Fruit fly (Drosophila melanogaster) whole organism, embryonic: ENCODE data around the gene CG10581.

Experiments used
- Antp ChIP-seq: fragments of 200-800 bp; sonication (Bioruptor generic); optimal IDR thresholded peaks from 3 replicates; lab custom pipeline; 2016; ENCODE audit warnings: missing biosample characterization, missing genetic modification characterization
- Atf-2 ChIP-seq: fragments of 200-800 bp; sonication (Bioruptor generic); optimal IDR thresholded peaks from 2 replicates; lab custom pipeline; 2016; ENCODE audit warnings: missing biosample characterization, missing genetic modification characterization
- B-H2 ChIP-seq: fragments of 200-800 bp; sonication (Bioruptor generic); optimal IDR thresholded peaks from 2 replicates; lab custom pipeline; 2018; ENCODE audit warnings: missing biosample characterization, mild to moderate bottlenecking, missing genetic modification characterization
- Bgb ChIP-seq: fragments of 200-800 bp; sonication (Bioruptor generic); IDR thresholded peaks from 2 replicates; pipeline ENCODE4 v1.3.6; 2022; ENCODE audit warnings: missing biosample characterization, missing genetic modification characterization; ENCODE audit not compliant: partially characterized antibody
- Bteb2 ChIP-seq: fragments of 200-800 bp; sonication (Bioruptor generic); optimal IDR thresholded peaks from 2 replicates; lab custom pipeline; 2016; ENCODE audit warnings: missing biosample characterization, missing genetic modification characterization
- C15 ChIP-seq: fragments of 200-800 bp; sonication (Bioruptor generic); IDR thresholded peaks from 3 replicates; pipeline ENCODE4 v1.3.6; 2022; ENCODE audit warnings: missing biosample characterization, missing genetic modification characterization
- CG10321 ChIP-seq: fragments of 200-800 bp; sonication (Bioruptor generic); IDR thresholded peaks from 2 replicates; pipeline ENCODE4 v1.3.6; 2022; ENCODE audit warnings: missing biosample characterization, missing genetic modification characterization
- CG10431 ChIP-seq: fragments of 200-800 bp; sonication (Bioruptor generic); optimal IDR thresholded peaks from 3 replicates; lab custom pipeline; 2018; ENCODE audit warnings: missing biosample characterization, mild to moderate bottlenecking, missing genetic modification characterization
- CG11247 ChIP-seq: fragments of 200-800 bp; sonication (Bioruptor generic); IDR thresholded peaks from 2 replicates; pipeline ENCODE4 v1.3.6; 2022; ENCODE audit warnings: missing biosample characterization, missing genetic modification characterization
- CG12659 ChIP-seq: fragments of 200-800 bp; sonication (Bioruptor generic); optimal IDR thresholded peaks from 3 replicates; lab custom pipeline; 2017; ENCODE audit warnings: mild to moderate bottlenecking, missing biosample characterization, missing genetic modification reagents, missing genetic modification characterization
- CG13123 ChIP-seq: fragments of 200-800 bp; sonication (Bioruptor generic); optimal IDR thresholded peaks from 2 replicates; lab custom pipeline; 2016; ENCODE audit warnings: missing biosample characterization, missing genetic modification characterization
- CG14050 ChIP-seq: fragments of 200-800 bp; sonication (Bioruptor generic); IDR thresholded peaks from 3 replicates; pipeline ENCODE4 v1.3.6; 2022; ENCODE audit warnings: missing biosample characterization, missing genetic modification characterization
- CG1647 ChIP-seq: fragments of 200-800 bp; sonication (Bioruptor generic); optimal IDR thresholded peaks from 3 replicates; lab custom pipeline; 2016; ENCODE audit warnings: missing biosample characterization, missing genetic modification characterization
- CG16863 ChIP-seq: fragments of 200-800 bp; sonication (Bioruptor generic); optimal IDR thresholded peaks from 3 replicates; lab custom pipeline; 2016; ENCODE audit warnings: missing biosample characterization, missing genetic modification characterization
- CG17912 ChIP-seq: fragments of 200-800 bp; sonication (Bioruptor generic); optimal IDR thresholded peaks from 2 replicates; lab custom pipeline; 2018; ENCODE audit warnings: missing biosample characterization, mild to moderate bottlenecking, missing genetic modification characterization
- CG30403 ChIP-seq: fragments of 200-800 bp; sonication (Bioruptor generic); optimal IDR thresholded peaks from 3 replicates; lab custom pipeline; 2016; ENCODE audit warnings: missing biosample characterization, missing genetic modification characterization
- CG31441 ChIP-seq: fragments of 200-800 bp; sonication (Bioruptor generic); IDR thresholded peaks from 2 replicates; pipeline ENCODE4 v1.3.6; 2022; ENCODE audit warnings: missing biosample characterization, missing genetic modification characterization
- CG32767 ChIP-seq: fragments of 200-800 bp; sonication (Bioruptor generic); IDR thresholded peaks from 2 replicates; pipeline ENCODE4 v1.3.6; 2022; ENCODE audit warnings: missing biosample characterization, missing genetic modification characterization
- CG33213 ChIP-seq: fragments of 200-800 bp; sonication (Bioruptor generic); optimal IDR thresholded peaks from 3 replicates; lab custom pipeline; 2016; ENCODE audit warnings: missing biosample characterization, missing genetic modification characterization
- CG4730 ChIP-seq: fragments of 200-800 bp; sonication (Bioruptor generic); IDR thresholded peaks from 2 replicates; pipeline ENCODE4 v1.3.6; 2022; ENCODE audit warnings: missing biosample characterization, missing genetic modification characterization
- CG6854 ChIP-seq: fragments of 200-800 bp; sonication (Bioruptor generic); optimal IDR thresholded peaks from 3 replicates; lab custom pipeline; 2017; ENCODE audit warnings: missing biosample characterization, mild to moderate bottlenecking, missing genetic modification characterization
- CG7963 ChIP-seq: fragments of 200-800 bp; sonication (Bioruptor generic); IDR thresholded peaks from 3 replicates; pipeline ENCODE4 v1.3.6; 2022; ENCODE audit warnings: missing biosample characterization, missing genetic modification characterization; ENCODE audit not compliant: partially characterized antibody
- CG8388 ChIP-seq: fragments of 200-800 bp; sonication (Bioruptor generic); optimal IDR thresholded peaks from 2 replicates; lab custom pipeline; 2019; ENCODE audit warnings: missing biosample characterization, mild to moderate bottlenecking, missing genetic modification characterization, moderate library complexity
- CG9817 ChIP-seq: fragments of 200-800 bp; sonication (Bioruptor generic); optimal IDR thresholded peaks from 2 replicates; lab custom pipeline; 2018; ENCODE audit warnings: missing biosample characterization, mild to moderate bottlenecking, missing genetic modification characterization, moderate library complexity
- CoRest ChIP-seq: fragments of 200-800 bp; sonication (Bioruptor generic); optimal IDR thresholded peaks from 3 replicates; lab custom pipeline; 2018; ENCODE audit warnings: missing biosample characterization, mild to moderate bottlenecking, missing genetic modification characterization, moderate library complexity
- D ChIP-seq, 2 experiments: fragments of 200-800 bp in 1 of 2; fragments of >200 bp in 1 of 2; sonication (Bioruptor generic) in 1 of 2; optimal IDR thresholded peaks; 2 replicates in 1 of 2; 3 replicates in 1 of 2; lab custom pipeline; 2017; ENCODE audit warnings: mild to moderate bottlenecking in 1 of 2, missing biosample characterization in 1 of 2, missing genetic modification characterization in 1 of 2, missing genetic modification reagents in 1 of 2
- Dll ChIP-seq: fragments of 200-800 bp; sonication (Bioruptor generic); IDR thresholded peaks from 4 replicates; pipeline ENCODE4 v1.3.6; 2022; ENCODE audit warnings: missing biosample characterization, missing genetic modification characterization; ENCODE audit not compliant: partially characterized antibody
- Fer2 ChIP-seq: fragments of 200-800 bp; sonication (Bioruptor generic); optimal IDR thresholded peaks from 2 replicates; lab custom pipeline; 2018; ENCODE audit warnings: missing biosample characterization, mild to moderate bottlenecking, missing genetic modification characterization, moderate library complexity
- Lpt ChIP-seq: fragments of >200 bp; optimal IDR thresholded peaks from 2 replicates; lab custom pipeline; 2018; ENCODE audit warnings: missing biosample characterization, missing genetic modification characterization
- NK7.1 ChIP-seq: fragments of 200-800 bp; sonication (Bioruptor generic); optimal IDR thresholded peaks from 3 replicates; lab custom pipeline; 2016; ENCODE audit warnings: missing biosample characterization, missing genetic modification characterization
- Neu2 ChIP-seq: fragments of 200-800 bp; sonication (Bioruptor generic); optimal IDR thresholded peaks from 3 replicates; lab custom pipeline; 2016; ENCODE audit warnings: missing biosample characterization, missing genetic modification characterization, borderline replicate concordance
- PHDP ChIP-seq: fragments of 200-800 bp; sonication (Bioruptor generic); optimal IDR thresholded peaks from 3 replicates; lab custom pipeline; 2018; ENCODE audit warnings: missing biosample characterization, mild to moderate bottlenecking, missing genetic modification characterization, moderate library complexity
- Ravus ChIP-seq: fragments of 200-800 bp; sonication (Bioruptor generic); IDR thresholded peaks from 2 replicates; pipeline ENCODE4 v1.3.6; 2022; ENCODE audit warnings: missing biosample characterization, missing genetic modification characterization
- TFAM ChIP-seq: fragments of 200-800 bp; sonication (Bioruptor generic); optimal IDR thresholded peaks from 2 replicates; lab custom pipeline; 2017; ENCODE audit warnings: missing biosample characterization, missing genetic modification characterization, inconsistent platforms
- ash1 ChIP-seq: fragments of 200-800 bp; sonication (Bioruptor generic); optimal IDR thresholded peaks from 2 replicates; lab custom pipeline; 2018; ENCODE audit warnings: missing biosample characterization, mild to moderate bottlenecking, missing genetic modification characterization
- crol ChIP-seq: fragments of 200-800 bp; sonication (Bioruptor generic); IDR thresholded peaks from 2 replicates; pipeline ENCODE4 v1.3.6; 2022; ENCODE audit warnings: missing biosample characterization, missing genetic modification characterization
- fru ChIP-seq: fragments of >200 bp; optimal IDR thresholded peaks from 2 replicates; lab custom pipeline; 2017
- gfzf ChIP-seq: fragments of 200-800 bp; sonication (Bioruptor generic); optimal IDR thresholded peaks from 2 replicates; lab custom pipeline; 2016; ENCODE audit warnings: missing biosample characterization, mild to moderate bottlenecking, missing genetic modification characterization, moderate library complexity
- otp ChIP-seq: fragments of 200-800 bp; sonication (Bioruptor generic); IDR thresholded peaks from 3 replicates; pipeline ENCODE4, ENCODE4 v1.3.6; 2022; ENCODE audit warnings: missing biosample characterization, missing genetic modification characterization
- pb ChIP-seq: fragments of 200-800 bp; sonication (Bioruptor generic); optimal IDR thresholded peaks from 3 replicates; lab custom pipeline; 2016; ENCODE audit warnings: missing biosample characterization, missing genetic modification characterization
- pho ChIP-seq: fragments of 200-800 bp; sonication (Bioruptor generic); optimal IDR thresholded peaks from 2 replicates; lab custom pipeline; 2016; ENCODE audit warnings: missing biosample characterization, missing genetic modification characterization
- phol ChIP-seq: fragments of 200-800 bp; sonication (Bioruptor generic); optimal IDR thresholded peaks from 3 replicates; lab custom pipeline; 2018; ENCODE audit warnings: missing biosample characterization, mild to moderate bottlenecking, missing genetic modification characterization, moderate library complexity
- row ChIP-seq: fragments of 200-800 bp; sonication (Bioruptor generic); IDR thresholded peaks from 3 replicates; pipeline ENCODE4 v1.3.6; 2022; ENCODE audit warnings: missing biosample characterization, missing genetic modification characterization
- run ChIP-seq: fragments of 200-800 bp; sonication (Bioruptor generic); optimal IDR thresholded peaks from 3 replicates; lab custom pipeline; 2018; ENCODE audit warnings: missing biosample characterization, mild to moderate bottlenecking, missing genetic modification characterization
- salm ChIP-seq: fragments of 200-800 bp; sonication (Bioruptor generic); optimal IDR thresholded peaks from 2 replicates; lab custom pipeline; 2018; ENCODE audit warnings: missing biosample characterization, mild to moderate bottlenecking, missing genetic modification characterization
- so ChIP-seq: fragments of 200-800 bp; sonication (Bioruptor generic); IDR thresholded peaks from 3 replicates; pipeline ENCODE4 v1.3.6; 2022; ENCODE audit warnings: missing biosample characterization, missing genetic modification characterization
- stwl ChIP-seq: fragments of 200-800 bp; sonication (Bioruptor generic); optimal IDR thresholded peaks from 3 replicates; lab custom pipeline; 2018; ENCODE audit warnings: missing biosample characterization, mild to moderate bottlenecking, missing genetic modification characterization, moderate library complexity
- tio ChIP-seq: fragments of 200-800 bp; sonication (Bioruptor generic); optimal IDR thresholded peaks from 2 replicates; lab custom pipeline; 2017; ENCODE audit warnings: missing biosample characterization, missing genetic modification characterization, inconsistent platforms
- twi ChIP-seq: fragments of 200-800 bp; optimal IDR thresholded peaks from 2 replicates; lab custom pipeline; 2019; ENCODE audit warnings: missing biosample characterization, mild to moderate bottlenecking, missing genetic modification characterization, moderate library complexity
- vnd ChIP-seq: fragments of 200-800 bp; sonication (Bioruptor generic); IDR thresholded peaks from 3 replicates; pipeline ENCODE4 v1.3.6; 2022; ENCODE audit warnings: missing biosample characterization, missing genetic modification characterization; ENCODE audit not compliant: partially characterized antibody
- wdn ChIP-seq: fragments of 200-800 bp; sonication (Bioruptor generic); IDR thresholded peaks from 2 replicates; pipeline ENCODE4 v1.3.6; 2022; ENCODE audit warnings: missing biosample characterization, missing genetic modification characterization

The CG10581 gene

DNA sequence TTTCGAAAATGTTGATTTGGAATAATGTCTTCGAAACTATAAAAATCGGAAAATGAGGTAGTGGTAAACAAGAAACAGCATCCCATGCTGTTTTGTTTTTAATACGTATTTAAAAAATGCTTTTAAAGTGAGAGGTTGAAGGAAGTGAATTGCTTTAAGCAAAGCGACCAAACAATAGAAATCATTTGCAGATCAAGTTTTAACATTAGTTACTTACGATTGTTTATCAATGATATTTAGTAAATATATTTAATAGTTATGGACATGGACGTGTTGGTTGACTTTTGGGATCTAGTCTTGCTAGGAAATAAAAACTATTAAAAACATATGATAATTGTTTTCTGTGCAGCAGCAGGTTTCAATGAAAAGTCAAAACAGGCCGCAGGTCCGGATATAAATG, 22.3 kb upstream of the CG10581 start (continued):
- TF ChIP-seq tio (GFP tag; lab: Kevin White, UChicago) (peak; percentile 38), CG1647 (GFP tag; lab: Kevin White, UChicago) (no peak), CG30403 (peak; percentile 48), pho (no peak), row (GFP tag; lab: Robert Waterston, UW) (no peak)

dm6 chr3L:21055839-21056238, 21.8 kb upstream of the CG10581 start:
- no peak for TF ChIP-seq CG7963 (GFP tag; lab: Robert Waterston, UW)
- no peak for TF ChIP-seq CG11247 (GFP tag; lab: Robert Waterston, UW)
- TF ChIP-seq Ravus (GFP tag; lab: Robert Waterston, UW): no peak
- no peak for TF ChIP-seq CG16863 (GFP tag; lab: Kevin White, UChicago)
- no peak for TF ChIP-seq otp (GFP tag; lab: Robert Waterston, UW)
- no peak for TF ChIP-seq CG10431 (GFP tag; lab: Kevin White, UChicago)
- TF ChIP-seq PHDP (tag; lab: Kevin White, UChicago): no peak
- no peak for TF ChIP-seq wdn (GFP tag; lab: Robert Waterston, UW)
- no peak for TF ChIP-seq Lpt (GFP tag; lab: Kevin White, UChicago)
- peak; percentile 7 for TF ChIP-seq salm (tag; lab: Kevin White, UChicago)
- TF ChIP-seq vnd (GFP tag; lab: Robert Waterston, UW): no peak
- peak; percentile 8 for TF ChIP-seq gfzf (GFP tag; lab: Kevin White, UChicago)
- TF ChIP-seq twi: no peak
- no peak for TF ChIP-seq ash1
- TF ChIP-seq Bteb2 (GFP tag; lab: Kevin White, UChicago): no peak
- no peak for TF ChIP-seq CoRest (tag; lab: Kevin White, UChicago)
- TF ChIP-seq pb: no peak
- TF ChIP-seq CG6854 (GFP tag; lab: Kevin White, UChicago): no peak
- no peak for TF ChIP-seq stwl
- TF ChIP-seq CG32767 (GFP tag; lab: Robert Waterston, UW): no peak
- TF ChIP-seq CG33213 (GFP tag; lab: Kevin White, UChicago): no peak
- no peak for TF ChIP-seq Atf-2
- TF ChIP-seq B-H2 (GFP tag; lab: Kevin White, UChicago): peak; percentile 8
- no peak for TF ChIP-seq Bgb (GFP tag; lab: Robert Waterston, UW)
- no peak for TF ChIP-seq D (optimal IDR thresholded peaks at IDR 0.05; lab: Kevin White, UChicago)
- no peak for TF ChIP-seq D (GFP tag; optimal IDR thresholded peaks at IDR 0.05; lab: Kevin White, UChicago)
- peak; percentile 47; the same call in 1 of the 3 replicates for TF ChIP-seq so (GFP tag; lab: Robert Waterston, UW)
- TF ChIP-seq Fer2 (tag; lab: Kevin White, UChicago): no peak
- no peak for TF ChIP-seq Antp (GFP tag; lab: Kevin White, UChicago)
- TF ChIP-seq CG13123 (GFP tag; lab: Kevin White, UChicago): no peak
- no peak for TF ChIP-seq Neu2
- TF ChIP-seq CG10321 (GFP tag; lab: Robert Waterston, UW): no peak
- TF ChIP-seq NK7.1 (GFP tag; lab: Kevin White, UChicago): no peak
- no peak for TF ChIP-seq Dll (GFP tag; lab: Robert Waterston, UW)
- no peak for TF ChIP-seq CG9817 (tag; lab: Kevin White, UChicago)
- no peak for TF ChIP-seq phol (tag; lab: Kevin White, UChicago)
- peak; percentile 65 for TF ChIP-seq CG17912 (GFP tag; lab: Kevin White, UChicago)
- peak; percentile 83 for TF ChIP-seq crol (GFP tag; lab: Robert Waterston, UW)
- no peak for TF ChIP-seq CG14050 (GFP tag; lab: Robert Waterston, UW)
- TF ChIP-seq fru (lab: Kevin White, UChicago): no peak
- TF ChIP-seq run (tag; lab: Kevin White, UChicago): no peak
- no peak for TF ChIP-seq CG12659 (GFP tag; lab: Kevin White, UChicago)
- TF ChIP-seq CG4730 (GFP tag; lab: Robert Waterston, UW): no peak
- TF ChIP-seq CG31441 (GFP tag; lab: Robert Waterston, UW): no peak
- no peak for TF ChIP-seq TFAM (GFP tag; lab: Kevin White, UChicago)
- no peak for TF ChIP-seq CG8388
- TF ChIP-seq C15 (GFP tag; lab: Robert Waterston, UW): no peak
